Worm (Caenorhabditis elegans) whole organism, early embryonic: ENCODE data around the gene clec-226.

Source experiments
- B0310.2 ChIP-seq: sonication (generic microtip); optimal IDR thresholded peaks from 2 replicates; lab custom pipeline; 2016; ENCODE audit warnings: mild to moderate bottlenecking, missing genetic modification characterization, missing compliant biosample characterization
- F13C5.2 ChIP-seq: sonication (generic microtip); optimal IDR thresholded peaks from 2 replicates; lab custom pipeline; 2017; ENCODE audit warnings: mild to moderate bottlenecking, missing genetic modification characterization, inconsistent platforms, missing compliant biosample characterization
- aly-1 ChIP-seq: sonication (generic microtip); optimal IDR thresholded peaks from 2 replicates; lab custom pipeline; 2016; ENCODE audit warnings: missing genetic modification characterization, missing compliant biosample characterization
- ama-1 ChIP-seq: fragments of 150-350 bp; optimal IDR thresholded peaks from 2 replicates; lab custom pipeline; 2014
- ceh-13 ChIP-seq: fragments of 200-800 bp; sonication (Bioruptor generic); optimal IDR thresholded peaks from 2 replicates; lab custom pipeline; 2018; ENCODE audit warnings: mild to moderate bottlenecking, missing genetic modification characterization, missing compliant biosample characterization
- ceh-36 ChIP-seq: sonication (generic microtip); optimal IDR thresholded peaks from 2 replicates; lab custom pipeline; 2016; ENCODE audit warnings: missing genetic modification characterization, inconsistent platforms, missing compliant biosample characterization
- ets-7 ChIP-seq: sonication (generic microtip); optimal IDR thresholded peaks from 2 replicates; lab custom pipeline; 2016; ENCODE audit warnings: missing genotype, missing genetic modification characterization, missing compliant biosample characterization
- flt-1 ChIP-seq: fragments of 200-800 bp; sonication (Bioruptor generic); IDR thresholded peaks from 2 replicates; pipeline ENCODE4 v1.3.6; 2022; ENCODE audit warnings: missing genetic modification characterization, missing compliant biosample characterization
- hmbx-1 ChIP-seq: sonication (generic microtip); optimal IDR thresholded peaks from 2 replicates; lab custom pipeline; 2016; ENCODE audit warnings: mild to moderate bottlenecking, missing genetic modification characterization, missing compliant biosample characterization
- hmg-4 ChIP-seq: fragments of 200-800 bp; sonication (Bioruptor generic); optimal IDR thresholded peaks from 2 replicates; lab custom pipeline; 2018; ENCODE audit warnings: mild to moderate bottlenecking, missing genetic modification characterization, missing compliant biosample characterization
- hnd-1 ChIP-seq: sonication (generic microtip); optimal IDR thresholded peaks from 2 replicates; lab custom pipeline; 2016; ENCODE audit warnings: missing genetic modification characterization, missing compliant biosample characterization
- pes-1 ChIP-seq: fragments of 200-800 bp; sonication (Bioruptor generic); IDR thresholded peaks from 2 replicates; pipeline ENCODE4 v1.3.6; 2022; ENCODE audit warnings: missing genetic modification reagents, missing genetic modification characterization, missing compliant biosample characterization
- scrt-1 ChIP-seq: fragments of 200-800 bp; sonication (Bioruptor generic); IDR thresholded peaks from 2 replicates; pipeline ENCODE4 v1.3.6; 2022; ENCODE audit warnings: missing genetic modification characterization, missing compliant biosample characterization
- sea-1 ChIP-seq: fragments of 200-800 bp; sonication (Bioruptor generic); conservative IDR thresholded peaks from 2 replicates; pipeline ENCODE4 v1.3.6; 2022; ENCODE audit warnings: missing genetic modification characterization, missing compliant biosample characterization
- tbx-11 ChIP-seq: fragments of 200-800 bp; sonication (Bioruptor generic); IDR thresholded peaks from 2 replicates; pipeline ENCODE4 v1.3.6; 2022; ENCODE audit warnings: missing genetic modification characterization, missing compliant biosample characterization
- tbx-37 ChIP-seq: fragments of 200-800 bp; sonication (Bioruptor generic); conservative IDR thresholded peaks from 2 replicates; pipeline ENCODE4 v1.3.6; 2022; ENCODE audit warnings: missing genetic modification reagents, missing genetic modification characterization, missing compliant biosample characterization
- tra-4 ChIP-seq: sonication (generic microtip); optimal IDR thresholded peaks from 2 replicates; lab custom pipeline; 2017; ENCODE audit warnings: missing genetic modification characterization, missing compliant biosample characterization

clec-226 gene

DNA sequence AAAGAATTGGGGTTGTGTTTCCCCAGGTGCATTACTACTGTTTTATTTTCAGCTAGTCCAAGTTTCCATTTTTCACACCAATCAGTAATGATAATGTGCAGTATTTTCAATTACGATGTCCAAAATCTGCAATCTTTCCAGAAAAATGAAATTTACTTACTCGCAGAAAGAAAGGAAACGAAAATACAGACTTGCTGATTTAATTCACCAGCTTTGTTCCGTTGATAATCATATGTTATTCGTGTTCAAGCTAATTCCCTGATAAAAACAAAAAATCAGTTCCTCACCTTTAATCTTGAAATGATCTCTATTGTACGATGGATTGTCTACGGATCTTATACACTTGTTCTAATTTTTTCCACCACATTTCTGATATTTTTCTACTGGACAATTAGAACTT lies 22.9 kb upstream of the clec-226 start, which contains the start of gene srxa-11:
Gene srxa-11 (plus strand): TSS at position 301 of the 400 bp plus-strand sequence.
- TF ChIP-seq B0310.2 (tag; lab: Kevin White, UChicago) (no peak), hnd-1 (tag; lab: Kevin White, UChicago) (no peak), tbx-11 (GFP tag; lab: Robert Waterston, UW) (no peak), hmg-4 (GFP tag; lab: Kevin White, UChicago) (no peak)

DNA sequence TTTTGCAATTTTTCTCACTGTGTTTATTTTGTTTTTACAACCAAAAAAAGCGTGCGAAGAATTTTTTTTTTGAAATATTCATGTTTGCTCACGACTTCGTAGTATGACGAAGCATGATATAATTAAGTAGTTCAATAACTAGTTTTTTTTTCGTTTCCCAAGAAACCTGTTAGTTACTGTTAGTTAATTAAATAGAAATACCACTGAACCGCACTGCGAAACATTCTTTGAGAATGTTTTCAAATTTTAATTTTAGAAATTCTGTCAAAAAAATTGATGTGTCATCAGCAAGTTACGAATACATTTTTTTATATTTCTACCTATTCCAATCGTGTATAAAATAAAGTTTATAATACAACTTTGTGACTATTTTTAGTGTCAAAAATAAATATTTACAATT lies 20.4 kb upstream of the clec-226 start, which contains the start of gene srxa-12:
Gene srxa-12 (plus strand): TSS at position 301 of the 400 bp plus-strand sequence.
- TF ChIP-seq tbx-37 (GFP tag; lab: Robert Waterston, UW) (no peak), aly-1 (tag; lab: Kevin White, UChicago) (no peak), flt-1 (GFP tag; lab: Robert Waterston, UW) (no peak), B0310.2 (tag; lab: Kevin White, UChicago) (no peak), ceh-36 (tag; lab: Kevin White, UChicago) (no peak), pes-1 (GFP tag; lab: Robert Waterston, UW) (no peak), F13C5.2 (tag; lab: Kevin White, UChicago) (no peak)

DNA sequence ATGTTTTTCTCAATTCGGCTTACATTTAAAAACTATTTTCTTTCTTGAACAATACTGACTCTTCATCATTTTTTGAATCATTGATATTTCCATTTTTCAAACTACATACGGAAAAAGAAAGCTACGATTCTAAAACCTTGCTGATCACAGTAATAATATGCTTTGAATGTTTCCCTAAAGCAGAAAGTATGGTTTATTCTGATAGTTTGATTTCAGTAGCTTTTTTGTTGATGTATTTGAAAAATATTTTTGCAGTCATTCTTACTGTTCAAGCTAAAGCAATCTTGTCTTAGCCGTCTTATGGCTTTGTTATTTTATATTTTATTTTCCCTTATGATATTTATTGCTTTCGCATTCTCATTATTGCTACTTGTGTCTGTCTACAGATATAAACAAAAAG lies 17.3 kb upstream of the clec-226 start, which contains the start of gene srxa-13:
Gene srxa-13 (plus strand): TSS at position 301 of the 400 bp plus-strand sequence.
- no peak for TF ChIP-seq F13C5.2 (tag; lab: Kevin White, UChicago)
- TF ChIP-seq pes-1 (GFP tag; lab: Robert Waterston, UW): no peak
- no peak for TF ChIP-seq ceh-36 (tag; lab: Kevin White, UChicago)

DNA sequence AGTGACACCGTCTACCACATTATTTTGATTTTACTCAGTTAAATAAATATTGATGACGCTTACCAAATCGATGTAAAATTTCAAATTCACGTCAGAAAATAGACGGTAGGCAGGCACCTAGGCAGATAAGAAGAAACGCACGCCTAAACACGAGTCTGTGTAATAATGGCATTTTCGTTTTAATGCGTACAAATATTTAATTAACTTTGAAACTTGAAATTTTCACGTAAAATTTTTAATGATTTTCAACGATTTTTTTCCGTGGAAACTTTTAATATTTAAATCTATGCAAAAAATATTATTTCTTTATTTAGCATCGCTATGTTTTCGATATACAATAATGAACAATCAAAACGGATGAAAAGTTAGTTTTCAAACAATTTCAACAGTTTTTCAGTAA lies 15.5 kb upstream of the clec-226 start, which contains the start of gene C06B3.16:
Gene C06B3.16 (plus strand): TSS at position 301 of the 400 bp plus-strand sequence.
- TF ChIP-seq ceh-36 (tag; lab: Kevin White, UChicago): no peak
- TF ChIP-seq hmg-4 (GFP tag; lab: Kevin White, UChicago): no peak
- no peak for TF ChIP-seq tra-4 (tag; lab: Kevin White, UChicago)
- no peak for TF ChIP-seq tbx-37 (GFP tag; lab: Robert Waterston, UW)

DNA sequence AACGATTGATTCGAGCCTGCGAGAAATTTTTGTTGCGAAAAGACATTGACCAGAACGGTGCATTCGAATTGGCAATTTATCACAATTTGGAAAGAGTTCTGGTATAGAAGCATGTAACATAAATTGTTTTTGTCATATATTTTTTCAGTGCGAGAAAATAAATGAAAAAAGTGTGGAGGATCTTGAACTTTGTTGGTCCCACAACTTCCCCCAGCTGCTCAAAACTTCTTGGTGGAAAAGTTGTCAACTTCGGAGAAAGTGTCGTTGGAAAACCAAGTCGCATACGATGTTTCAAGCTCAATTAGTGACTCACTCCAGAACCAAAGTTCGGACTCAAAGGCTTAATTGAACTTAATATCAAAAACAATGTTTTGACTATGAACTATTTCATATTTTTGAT lies 14.8 kb upstream of the clec-226 start:
- TF ChIP-seq aly-1 (tag; lab: Kevin White, UChicago) (no peak), sea-1 (no peak)

DNA sequence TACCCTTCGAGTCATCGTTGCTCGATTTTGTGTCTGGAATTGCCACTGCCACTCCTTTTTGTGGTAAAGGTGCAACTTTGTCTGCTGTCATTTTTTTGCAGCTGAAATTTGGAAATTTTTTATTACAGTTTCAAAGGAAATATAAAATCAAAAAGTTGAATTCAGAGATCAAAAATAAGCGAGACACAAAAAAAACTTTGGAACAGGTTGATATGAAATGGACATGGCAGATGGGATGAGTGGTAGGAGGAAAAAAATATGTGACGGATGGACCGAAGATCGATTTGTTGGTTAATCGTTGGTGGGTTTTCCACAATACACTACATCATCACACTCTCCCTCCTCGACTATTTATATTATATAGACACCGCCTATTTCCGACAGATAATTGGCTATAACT lies 12.2 kb upstream of the clec-226 start, which contains the start of gene R10D12.1:
Gene R10D12.1 (minus strand): TSS at position 101 of the 400 bp plus-strand sequence.
- TF ChIP-seq ama-1 (lab: Kevin White, UChicago) (no peak), ets-7 (tag; lab: Kevin White, UChicago) (no peak), flt-1 (GFP tag; lab: Robert Waterston, UW) (no peak), B0310.2 (tag; lab: Kevin White, UChicago) (no peak), ceh-36 (tag; lab: Kevin White, UChicago) (no peak), hmbx-1 (tag; lab: Kevin White, UChicago) (no peak), sea-1 (no peak), ceh-13 (GFP tag; lab: Kevin White, UChicago) (no peak), tra-4 (tag; lab: Kevin White, UChicago) (no peak), tbx-37 (GFP tag; lab: Robert Waterston, UW) (no peak), pes-1 (GFP tag; lab: Robert Waterston, UW) (no peak), hmg-4 (GFP tag; lab: Kevin White, UChicago) (no peak), tbx-11 (GFP tag; lab: Robert Waterston, UW) (no peak), aly-1 (tag; lab: Kevin White, UChicago) (no peak), hnd-1 (tag; lab: Kevin White, UChicago) (no peak), scrt-1 (GFP tag; lab: Robert Waterston, UW) (no peak)

DNA sequence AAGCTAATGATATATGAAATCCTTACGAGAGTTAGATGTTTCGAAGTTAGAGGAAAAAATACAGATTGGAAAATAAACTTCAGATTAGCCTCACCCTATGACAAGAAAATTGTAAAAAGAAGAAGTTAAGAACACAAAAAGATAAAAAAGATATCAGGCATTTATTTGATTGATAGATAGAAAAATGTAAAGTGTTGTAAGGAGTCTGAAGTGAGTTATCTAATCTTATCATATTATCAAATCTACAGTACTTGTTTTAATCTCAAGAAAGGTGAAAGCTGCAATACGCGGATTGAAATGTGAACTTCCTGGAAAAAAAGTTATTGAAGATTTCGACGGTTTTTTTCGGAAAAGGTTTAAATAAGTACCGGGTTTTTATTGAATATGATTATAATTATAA lies 11.3 kb upstream of the clec-226 start:
- TF ChIP-seq tbx-37 (GFP tag; lab: Robert Waterston, UW): no peak
- no peak for TF ChIP-seq sea-1
- TF ChIP-seq tbx-11 (GFP tag; lab: Robert Waterston, UW): no peak
- TF ChIP-seq hmbx-1 (tag; lab: Kevin White, UChicago): no peak
- TF ChIP-seq aly-1 (tag; lab: Kevin White, UChicago): no peak
- TF ChIP-seq tra-4 (tag; lab: Kevin White, UChicago): no peak
- no peak for TF ChIP-seq scrt-1 (GFP tag; lab: Robert Waterston, UW)
- no peak for TF ChIP-seq hmg-4 (GFP tag; lab: Kevin White, UChicago)
- no peak for TF ChIP-seq pes-1 (GFP tag; lab: Robert Waterston, UW)
- no peak for TF ChIP-seq B0310.2 (tag; lab: Kevin White, UChicago)
- no peak for TF ChIP-seq ceh-36 (tag; lab: Kevin White, UChicago)
- TF ChIP-seq flt-1 (GFP tag; lab: Robert Waterston, UW): no peak
- no peak for TF ChIP-seq F13C5.2 (tag; lab: Kevin White, UChicago)
- no peak for TF ChIP-seq ets-7 (tag; lab: Kevin White, UChicago)
- TF ChIP-seq ceh-13 (GFP tag; lab: Kevin White, UChicago): no peak
- no peak for TF ChIP-seq ama-1 (lab: Kevin White, UChicago)
- no peak for TF ChIP-seq hnd-1 (tag; lab: Kevin White, UChicago)

DNA sequence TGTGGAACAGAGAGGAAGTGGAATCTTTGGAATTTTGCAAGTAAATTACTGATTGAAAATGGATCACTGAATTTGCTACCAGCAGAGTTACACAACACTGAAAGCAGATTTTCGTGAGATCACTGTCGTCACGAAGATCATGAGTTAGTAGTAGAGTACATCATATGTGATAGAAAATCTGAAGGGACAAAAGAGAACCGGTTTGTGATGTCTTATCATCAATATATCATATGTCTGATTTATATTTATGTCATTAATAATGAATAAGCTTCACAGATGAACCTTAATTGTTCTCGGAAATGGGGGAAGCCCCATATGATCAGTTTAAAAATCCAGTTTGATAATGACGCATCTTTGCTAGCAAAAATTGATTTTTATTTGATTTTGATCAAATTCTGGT lies 10.7 kb upstream of the clec-226 start:
- TF ChIP-seq scrt-1 (GFP tag; lab: Robert Waterston, UW) (no peak), ama-1 (lab: Kevin White, UChicago) (no peak)
